Fruit fly (Drosophila melanogaster): ENCODE results near the gene CG16989.
A peak's percentile ranks its signal among the peaks of the same experiment; 100 is the strongest.

The CG16989 gene

dm6 chrX:769639-770124 is 23.3 kb upstream of the CG16989 start, which contains the start of gene fz3 (continued):
- TF ChIP-seq disco-r (GFP tag; optimal IDR thresholded peaks at IDR 0.05) (no peak), CG16779 (GFP tag; IDR thresholded peaks at IDR 0.05) (no peak), Doc2 (GFP tag; IDR thresholded peaks at IDR 0.05) (no peak), CG43689 (GFP tag; IDR thresholded peaks at IDR 0.05) (no peak), usp (GFP tag; optimal IDR thresholded peaks at IDR 0.05) (no peak), CG10209 (GFP tag; optimal IDR thresholded peaks at IDR 0.05) (no peak), CG18599 (GFP tag; optimal IDR thresholded peaks at IDR 0.05) (no peak), eyg (GFP tag; optimal IDR thresholded peaks at IDR 0.05) (no peak), CG11696 (GFP tag; IDR thresholded peaks at IDR 0.05) (no peak), pan (optimal IDR thresholded peaks at IDR 0.05) (no peak), pan (GFP tag; optimal IDR thresholded peaks at IDR 0.05 in 1 of 2, IDR thresholded peaks at IDR 0.05 in 1 of 2) (peak in 1 of 2 experiments; percentile 22), Ptx1 (GFP tag; IDR thresholded peaks at IDR 0.05) (no peak), CG11398 (GFP tag; optimal IDR thresholded peaks at IDR 0.05) (no peak), CG12769 (tag; optimal IDR thresholded peaks at IDR 0.05) (peak; percentile 49), CG1233 (GFP tag; optimal IDR thresholded peaks at IDR 0.05) (no peak), gcm2 (GFP tag; optimal IDR thresholded peaks at IDR 0.05) (no peak), CG2129 (GFP tag; IDR thresholded peaks at IDR 0.05; ENCODE audit: partially characterized antibody) (peak; percentile 55), cas (GFP tag; IDR thresholded peaks at IDR 0.05) (no peak), sob (GFP tag; IDR thresholded peaks at IDR 0.05) (no peak), Hr39 (optimal IDR thresholded peaks at IDR 0.05) (no peak), fd102C (GFP tag; optimal IDR thresholded peaks at IDR 0.05) (no peak), corto (GFP tag; optimal IDR thresholded peaks at IDR 0.05) (peak; percentile 51), btn (GFP tag; optimal IDR thresholded peaks at IDR 0.05) (no peak), Ravus (GFP tag; IDR thresholded peaks at IDR 0.05) (no peak), Sin3A (optimal IDR thresholded peaks at IDR 0.05) (peak; percentile 7), CG9797 (GFP tag; optimal IDR thresholded peaks at IDR 0.05) (peak; percentile 14), fu2 (GFP tag; optimal IDR thresholded peaks at IDR 0.05) (no peak), CG6813 (GFP tag; optimal IDR thresholded peaks at IDR 0.05) (no peak), CG8765 (GFP tag; IDR thresholded peaks at IDR 0.05) (no peak), CG8089 (GFP tag; optimal IDR thresholded peaks at IDR 0.05) (no peak), lov (optimal IDR thresholded peaks at IDR 0.05) (no peak), lov (GFP tag; IDR thresholded peaks at IDR 0.05) (no peak), ash1 (GFP tag; optimal IDR thresholded peaks at IDR 0.05) (no peak), crp (GFP tag; optimal IDR thresholded peaks at IDR 0.05) (no peak), CG11504 (tag; optimal IDR thresholded peaks at IDR 0.05) (peak; percentile 27), CG7987 (GFP tag; optimal IDR thresholded peaks at IDR 0.05) (peak; percentile 36), row (GFP tag; IDR thresholded peaks at IDR 0.05) (peak; percentile 33; the same call in 1 of the 3 replicates), CG1602 (GFP tag; optimal IDR thresholded peaks at IDR 0.05) (no peak), CG10321 (GFP tag; IDR thresholded peaks at IDR 0.05) (no peak), ranshi (GFP tag; IDR thresholded peaks at IDR 0.05) (peak; percentile 20; the same call in 1 of the 2 replicates), TFAM (GFP tag; optimal IDR thresholded peaks at IDR 0.05) (no peak), CG34224 (GFP tag; IDR thresholded peaks at IDR 0.05; ENCODE audit: partially characterized antibody) (peak; percentile 90), CG9215 (GFP tag; IDR thresholded peaks at IDR 0.05) (no peak), CG14710 (tag; optimal IDR thresholded peaks at IDR 0.05) (peak; percentile 40), ftz-f1 (GFP tag; optimal IDR thresholded peaks at IDR 0.05) (no peak), CG33213 (GFP tag; optimal IDR thresholded peaks at IDR 0.05) (no peak), GATAe (GFP tag; conservative IDR thresholded peaks at IDR 0.05) (no peak), ac (GFP tag; optimal IDR thresholded peaks at IDR 0.05) (peak; percentile 11), knrl (GFP tag; IDR thresholded peaks at IDR 0.05; ENCODE audit: partially characterized antibody) (peak; percentile 81), bcd (GFP tag; optimal IDR thresholded peaks at IDR 0.05) (no peak), zen2 (GFP tag; IDR thresholded peaks at IDR 0.05; ENCODE audit: partially characterized antibody) (peak; percentile 85), kah (GFP tag; optimal IDR thresholded peaks at IDR 0.05) (peak; percentile 68)
